Fruit fly (Drosophila melanogaster): ENCODE data around the gene CG3223.

Gene CG3223

dm6 chr3R:8030151-8030899 is 21.1 kb downstream of the CG3223 start, which contains the start of the genes CG10903 and CG2747 (continued):
- TF ChIP-seq en (GFP tag; optimal IDR thresholded peaks at IDR 0.05) (no peak), CG9727 (GFP tag; optimal IDR thresholded peaks at IDR 0.05) (no peak), tll (GFP tag; optimal IDR thresholded peaks at IDR 0.05) (no peak), CG17361 (GFP tag; IDR thresholded peaks at IDR 0.05) (no peak), CG13287 (GFP tag; IDR thresholded peaks at IDR 0.05; ENCODE audit: partially characterized antibody) (peak; percentile 78), CG14050 (GFP tag; IDR thresholded peaks at IDR 0.05) (no peak), Neu2 (GFP tag; optimal IDR thresholded peaks at IDR 0.05; ENCODE audit: borderline replicate concordance) (no peak), Dbx (GFP tag; IDR thresholded peaks at IDR 0.05) (no peak), fd3F (GFP tag; optimal IDR thresholded peaks at IDR 0.05) (no peak), run (tag; optimal IDR thresholded peaks at IDR 0.05) (no peak), Rfx (GFP tag; IDR thresholded peaks at IDR 0.05) (0 out of 2 replicates have a peak, but pooled peaks have one; percentile 35), fd102C (GFP tag; optimal IDR thresholded peaks at IDR 0.05) (no peak), nau (GFP tag; optimal IDR thresholded peaks at IDR 0.05) (peak; percentile 28), eyg (GFP tag; optimal IDR thresholded peaks at IDR 0.05) (no peak), fru (optimal IDR thresholded peaks at IDR 0.05) (no peak), caup (GFP tag; optimal IDR thresholded peaks at IDR 0.05; ENCODE audit: severe bottlenecking) (no peak), Vsx1 (GFP tag; optimal IDR thresholded peaks at IDR 0.05) (peak; percentile 77), CG15514 (GFP tag; optimal IDR thresholded peaks at IDR 0.05) (peak; percentile 94), Sry-β (GFP tag; optimal IDR thresholded peaks at IDR 0.05) (peak; percentile 8), Dek (tag; optimal IDR thresholded peaks at IDR 0.05) (no peak), prd (optimal IDR thresholded peaks at IDR 0.05) (no peak), prd (GFP tag; IDR thresholded peaks at IDR 0.05) (no peak), CG18476 (GFP tag; optimal IDR thresholded peaks at IDR 0.05) (no peak), unc-4 (GFP tag; IDR thresholded peaks at IDR 0.05; ENCODE audit: partially characterized antibody) (peak; percentile 69; the same call in 1 of the 2 replicates), Ssrp (tag; optimal IDR thresholded peaks at IDR 0.05) (no peak), tap (tag; optimal IDR thresholded peaks at IDR 0.05) (no peak), Camta (GFP tag; optimal IDR thresholded peaks at IDR 0.05) (no peak), Lim3 (GFP tag; IDR thresholded peaks at IDR 0.05) (no peak), NC2β (GFP tag; optimal IDR thresholded peaks at IDR 0.05) (no peak), CG13775 (GFP tag; optimal IDR thresholded peaks at IDR 0.05) (no peak), twi (tag; optimal IDR thresholded peaks at IDR 0.05) (peak; percentile 45), CG4282 (GFP tag; optimal IDR thresholded peaks at IDR 0.05) (no peak), shn (GFP tag; optimal IDR thresholded peaks at IDR 0.05) (no peak), grn (GFP tag; optimal IDR thresholded peaks at IDR 0.05) (no peak), nom (GFP tag; optimal IDR thresholded peaks at IDR 0.05) (no peak), CG7963 (GFP tag; IDR thresholded peaks at IDR 0.05; ENCODE audit: partially characterized antibody) (no peak), CG9932 (GFP tag; IDR thresholded peaks at IDR 0.05) (no peak), zfh2 (GFP tag; optimal IDR thresholded peaks at IDR 0.05) (no peak), sc (optimal IDR thresholded peaks at IDR 0.05) (no peak), sc (GFP tag; optimal IDR thresholded peaks at IDR 0.05) (no peak), CG12769 (tag; optimal IDR thresholded peaks at IDR 0.05) (peak; percentile 41), CG34224 (GFP tag; IDR thresholded peaks at IDR 0.05; ENCODE audit: partially characterized antibody) (peak; percentile 62), Dad (GFP tag; optimal IDR thresholded peaks at IDR 0.05) (no peak), PHDP (tag; optimal IDR thresholded peaks at IDR 0.05) (no peak), CG4820 (GFP tag; optimal IDR thresholded peaks at IDR 0.05) (no peak), CG14965 (GFP tag; optimal IDR thresholded peaks at IDR 0.05; ENCODE audit: borderline replicate concordance) (no peak), pfk (GFP tag; optimal IDR thresholded peaks at IDR 0.05) (no peak), CG10979 (tag; optimal IDR thresholded peaks at IDR 0.05) (no peak), CG9876 (GFP tag; optimal IDR thresholded peaks at IDR 0.05) (no peak)
